Worm (Caenorhabditis elegans) whole organism, early embryonic: ENCODE data around the gene tlk-1.

Source experiments
- B0310.2 ChIP-seq: sonication (generic microtip); optimal IDR thresholded peaks from 2 replicates; lab custom pipeline; 2016; ENCODE audit warnings: mild to moderate bottlenecking, missing genetic modification characterization, missing compliant biosample characterization
- F13C5.2 ChIP-seq: sonication (generic microtip); optimal IDR thresholded peaks from 2 replicates; lab custom pipeline; 2017; ENCODE audit warnings: mild to moderate bottlenecking, missing genetic modification characterization, inconsistent platforms, missing compliant biosample characterization
- aly-1 ChIP-seq: sonication (generic microtip); optimal IDR thresholded peaks from 2 replicates; lab custom pipeline; 2016; ENCODE audit warnings: missing genetic modification characterization, missing compliant biosample characterization
- ama-1 ChIP-seq: fragments of 150-350 bp; optimal IDR thresholded peaks from 2 replicates; lab custom pipeline; 2014
- ceh-13 ChIP-seq: fragments of 200-800 bp; sonication (Bioruptor generic); optimal IDR thresholded peaks from 2 replicates; lab custom pipeline; 2018; ENCODE audit warnings: mild to moderate bottlenecking, missing genetic modification characterization, missing compliant biosample characterization
- ceh-36 ChIP-seq: sonication (generic microtip); optimal IDR thresholded peaks from 2 replicates; lab custom pipeline; 2016; ENCODE audit warnings: missing genetic modification characterization, inconsistent platforms, missing compliant biosample characterization
- ets-7 ChIP-seq: sonication (generic microtip); optimal IDR thresholded peaks from 2 replicates; lab custom pipeline; 2016; ENCODE audit warnings: missing genotype, missing genetic modification characterization, missing compliant biosample characterization
- flt-1 ChIP-seq: fragments of 200-800 bp; sonication (Bioruptor generic); IDR thresholded peaks from 2 replicates; pipeline ENCODE4 v1.3.6; 2022; ENCODE audit warnings: missing genetic modification characterization, missing compliant biosample characterization
- hmbx-1 ChIP-seq: sonication (generic microtip); optimal IDR thresholded peaks from 2 replicates; lab custom pipeline; 2016; ENCODE audit warnings: mild to moderate bottlenecking, missing genetic modification characterization, missing compliant biosample characterization
- hmg-4 ChIP-seq: fragments of 200-800 bp; sonication (Bioruptor generic); optimal IDR thresholded peaks from 2 replicates; lab custom pipeline; 2018; ENCODE audit warnings: mild to moderate bottlenecking, missing genetic modification characterization, missing compliant biosample characterization
- hnd-1 ChIP-seq: sonication (generic microtip); optimal IDR thresholded peaks from 2 replicates; lab custom pipeline; 2016; ENCODE audit warnings: missing genetic modification characterization, missing compliant biosample characterization
- pes-1 ChIP-seq: fragments of 200-800 bp; sonication (Bioruptor generic); IDR thresholded peaks from 2 replicates; pipeline ENCODE4 v1.3.6; 2022; ENCODE audit warnings: missing genetic modification reagents, missing genetic modification characterization, missing compliant biosample characterization
- scrt-1 ChIP-seq: fragments of 200-800 bp; sonication (Bioruptor generic); IDR thresholded peaks from 2 replicates; pipeline ENCODE4 v1.3.6; 2022; ENCODE audit warnings: missing genetic modification characterization, missing compliant biosample characterization
- sea-1 ChIP-seq: fragments of 200-800 bp; sonication (Bioruptor generic); conservative IDR thresholded peaks from 2 replicates; pipeline ENCODE4 v1.3.6; 2022; ENCODE audit warnings: missing genetic modification characterization, missing compliant biosample characterization
- tbx-11 ChIP-seq: fragments of 200-800 bp; sonication (Bioruptor generic); IDR thresholded peaks from 2 replicates; pipeline ENCODE4 v1.3.6; 2022; ENCODE audit warnings: missing genetic modification characterization, missing compliant biosample characterization
- tbx-37 ChIP-seq: fragments of 200-800 bp; sonication (Bioruptor generic); conservative IDR thresholded peaks from 2 replicates; pipeline ENCODE4 v1.3.6; 2022; ENCODE audit warnings: missing genetic modification reagents, missing genetic modification characterization, missing compliant biosample characterization
- tra-4 ChIP-seq: sonication (generic microtip); optimal IDR thresholded peaks from 2 replicates; lab custom pipeline; 2017; ENCODE audit warnings: missing genetic modification characterization, missing compliant biosample characterization

Gene tlk-1

DNA sequence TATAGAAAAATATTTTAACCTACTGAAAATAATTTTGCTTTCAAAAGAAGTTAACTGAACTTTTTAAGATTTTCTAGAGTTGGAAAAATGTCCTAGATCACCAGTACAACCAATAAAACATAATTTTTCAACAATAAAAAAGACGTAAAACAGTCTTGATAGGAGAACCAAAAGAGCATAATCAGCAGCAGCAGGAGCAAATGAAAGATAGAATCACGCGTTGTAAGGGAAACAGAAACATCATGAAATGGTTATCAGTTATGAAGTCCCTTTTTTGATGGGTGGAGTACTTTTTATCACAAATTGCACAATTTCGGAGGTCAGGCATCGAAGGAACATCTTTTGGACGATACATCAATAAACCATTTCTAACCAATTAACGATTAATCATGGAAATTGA lies 22.3 kb downstream of the tlk-1 start:
- TF ChIP-seq sea-1 (GFP tag; lab: Robert Waterston, UW) (no peak), tbx-11 (GFP tag; lab: Robert Waterston, UW) (no peak), tbx-37 (no peak)

DNA sequence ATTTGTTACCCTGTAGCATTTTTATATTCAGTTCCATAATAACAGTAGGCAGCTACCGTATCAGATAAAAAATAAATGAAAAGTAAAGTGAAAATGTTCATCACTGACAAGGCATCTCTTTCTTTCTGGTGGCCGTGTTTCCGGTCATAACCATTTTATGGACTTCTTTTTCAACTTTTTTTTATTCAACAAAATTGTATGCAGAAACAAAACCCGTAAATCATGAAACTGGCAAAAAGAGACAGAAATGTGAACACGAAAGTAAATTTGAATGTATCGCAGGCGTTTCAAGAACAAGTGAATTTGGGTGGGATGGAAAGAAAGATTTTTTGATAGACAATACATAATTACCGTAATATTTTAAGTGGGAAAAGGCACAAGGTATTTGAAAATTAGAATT lies 25.4 kb downstream of the tlk-1 start, which contains the start of gene clec-162:
Gene clec-162, minus strand, starts transcription at position 101 of the 400 bp plus-strand sequence.
- TF ChIP-seq hnd-1 (tag; lab: Kevin White, UChicago) = no peak
- TF ChIP-seq tra-4 = no peak
- TF ChIP-seq hmg-4 = no peak
- TF ChIP-seq ets-7 (tag; lab: Kevin White, UChicago) = no peak
- TF ChIP-seq pes-1 (GFP tag; lab: Robert Waterston, UW) = no peak
- TF ChIP-seq tbx-11 (GFP tag; lab: Robert Waterston, UW) = no peak
- TF ChIP-seq B0310.2 = no peak
- no peak for TF ChIP-seq ama-1 (lab: Kevin White, UChicago)
- no peak for TF ChIP-seq sea-1 (GFP tag; lab: Robert Waterston, UW)
- no peak for TF ChIP-seq F13C5.2 (tag; lab: Kevin White, UChicago)
- no peak for TF ChIP-seq aly-1
- TF ChIP-seq hmbx-1 (tag; lab: Kevin White, UChicago) = no peak
- TF ChIP-seq scrt-1 = no peak
- TF ChIP-seq tbx-37 = no peak

DNA sequence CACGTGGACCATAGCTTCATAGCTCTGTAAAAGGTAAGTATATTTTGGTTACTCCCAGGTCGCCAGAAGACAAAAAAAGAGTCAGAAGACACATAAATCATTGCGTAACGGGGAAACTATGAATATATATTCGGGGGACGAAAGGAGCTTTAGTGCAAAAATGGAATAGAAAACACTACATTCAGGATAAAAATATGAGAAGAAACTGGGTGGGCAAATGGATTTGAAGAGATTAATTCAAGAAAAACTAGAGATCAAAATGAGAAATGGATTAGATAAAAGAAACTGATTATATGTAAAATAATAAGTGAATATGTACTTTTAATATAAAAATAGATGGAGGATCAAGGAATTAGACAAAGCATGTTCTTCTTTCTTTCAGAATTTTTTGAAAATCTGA lies 27.8 kb downstream of the tlk-1 start, which contains the start of gene C07A9.12:
Gene C07A9.12, minus strand, starts transcription at position 101 of the 400 bp plus-strand sequence.
- TF ChIP-seq tra-4 (no peak), flt-1 (GFP tag; lab: Robert Waterston, UW) (no peak), ets-7 (tag; lab: Kevin White, UChicago) (no peak), hmg-4 (no peak), aly-1 (no peak), tbx-37 (no peak), pes-1 (GFP tag; lab: Robert Waterston, UW) (no peak), ama-1 (lab: Kevin White, UChicago) (no peak), scrt-1 (no peak), sea-1 (GFP tag; lab: Robert Waterston, UW) (no peak), tbx-11 (GFP tag; lab: Robert Waterston, UW) (no peak), F13C5.2 (tag; lab: Kevin White, UChicago) (no peak), ceh-36 (no peak), B0310.2 (no peak), hmbx-1 (tag; lab: Kevin White, UChicago) (no peak), ceh-13 (GFP tag; lab: Kevin White, UChicago) (no peak), hnd-1 (tag; lab: Kevin White, UChicago) (no peak)

DNA sequence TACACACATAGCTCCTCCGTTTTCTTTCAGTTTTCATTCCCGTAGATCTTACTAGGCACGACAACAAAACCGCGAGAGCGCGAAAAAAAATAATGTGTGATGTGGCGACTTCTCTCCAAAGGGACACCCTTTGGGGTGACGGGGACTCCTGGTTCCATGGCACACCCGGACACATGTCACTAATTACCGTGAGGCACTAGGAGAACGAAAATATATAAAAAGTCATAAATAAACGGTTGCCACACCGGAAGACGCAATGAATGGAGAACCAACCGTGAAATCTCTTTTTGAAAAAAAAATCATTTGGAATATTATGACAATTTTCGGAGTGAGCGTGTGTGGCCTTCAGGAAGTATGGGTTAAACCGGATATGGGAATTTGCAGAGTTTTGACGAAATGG lies 30.7 kb downstream of the tlk-1 start:
- TF ChIP-seq hnd-1 (tag; lab: Kevin White, UChicago) = no peak
- no peak for TF ChIP-seq tbx-11 (GFP tag; lab: Robert Waterston, UW)
- TF ChIP-seq hmbx-1 (tag; lab: Kevin White, UChicago) = no peak
- no peak for TF ChIP-seq sea-1 (GFP tag; lab: Robert Waterston, UW)
- no peak for TF ChIP-seq tbx-37

DNA sequence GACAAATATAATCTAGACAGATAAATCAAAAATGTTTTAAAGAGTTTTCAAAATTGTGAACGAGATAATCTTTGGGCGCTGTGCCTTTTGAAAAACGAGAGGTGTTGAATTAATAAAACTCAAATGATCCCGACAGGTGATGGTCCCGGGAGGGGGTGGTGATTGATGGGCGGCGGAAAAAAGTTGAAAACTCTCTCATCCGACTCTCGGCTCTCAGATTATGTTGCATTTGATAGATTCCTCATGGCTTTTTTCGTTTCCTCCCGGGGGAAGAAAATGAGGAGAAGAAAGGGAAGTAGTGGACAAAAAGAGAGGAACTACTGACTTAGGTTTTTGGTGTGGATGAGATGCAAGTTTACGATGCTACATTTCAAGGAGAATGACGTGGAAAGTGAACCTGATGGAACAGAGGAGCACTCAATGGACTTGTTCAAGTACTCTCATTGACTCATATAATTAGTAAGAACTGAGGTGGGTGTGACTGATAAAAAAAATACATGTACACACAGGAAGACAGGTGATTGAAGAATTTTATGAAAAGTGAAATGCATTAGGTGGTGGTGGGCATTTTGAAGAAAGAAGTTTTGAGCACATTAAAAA lies 31.7 kb downstream of the tlk-1 start:
- TF ChIP-seq B0310.2 = no peak
- no peak for TF ChIP-seq tbx-11 (GFP tag; lab: Robert Waterston, UW)
- no peak for TF ChIP-seq F13C5.2 (tag; lab: Kevin White, UChicago)
- no peak for TF ChIP-seq hmg-4
- no peak for TF ChIP-seq pes-1 (GFP tag; lab: Robert Waterston, UW)
- no peak for TF ChIP-seq ets-7 (tag; lab: Kevin White, UChicago)
- no peak for TF ChIP-seq scrt-1
- TF ChIP-seq ceh-36 = no peak
- TF ChIP-seq tra-4 = no peak
- TF ChIP-seq aly-1 = no peak
- no peak for TF ChIP-seq hmbx-1 (tag; lab: Kevin White, UChicago)
- no peak for TF ChIP-seq ceh-13 (GFP tag; lab: Kevin White, UChicago)
- TF ChIP-seq tbx-37 = no peak
- TF ChIP-seq sea-1 (GFP tag; lab: Robert Waterston, UW) = no peak
- no peak for TF ChIP-seq ama-1 (lab: Kevin White, UChicago)
- TF ChIP-seq flt-1 (GFP tag; lab: Robert Waterston, UW) = no peak
- no peak for TF ChIP-seq hnd-1 (tag; lab: Kevin White, UChicago)

DNA sequence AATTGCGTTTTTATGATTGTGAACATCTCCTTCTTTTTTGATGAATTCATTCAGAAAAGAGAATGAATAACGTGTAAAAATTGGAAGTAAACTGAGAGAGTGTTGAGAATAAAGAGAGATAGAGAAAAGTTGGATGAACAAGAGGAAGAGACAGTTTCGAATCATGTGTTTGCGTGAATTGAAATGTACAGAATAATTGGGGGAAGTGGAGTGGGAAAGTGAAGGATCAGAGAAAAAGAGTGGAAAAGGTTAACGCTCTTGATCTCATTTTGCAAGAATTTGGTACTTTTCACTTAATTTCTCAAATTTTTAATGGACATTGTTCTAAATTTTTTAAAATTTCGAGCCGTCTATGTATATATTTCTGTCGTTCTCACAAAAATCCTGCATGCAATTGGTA lies 33.7 kb downstream of the tlk-1 start:
- TF ChIP-seq sea-1 (GFP tag; lab: Robert Waterston, UW) (no peak), F13C5.2 (tag; lab: Kevin White, UChicago) (no peak), hnd-1 (tag; lab: Kevin White, UChicago) (no peak), hmg-4 (no peak), aly-1 (no peak), tra-4 (no peak), ceh-36 (no peak), ceh-13 (GFP tag; lab: Kevin White, UChicago) (no peak), B0310.2 (no peak), tbx-37 (no peak), tbx-11 (GFP tag; lab: Robert Waterston, UW) (no peak), ets-7 (tag; lab: Kevin White, UChicago) (no peak)

DNA sequence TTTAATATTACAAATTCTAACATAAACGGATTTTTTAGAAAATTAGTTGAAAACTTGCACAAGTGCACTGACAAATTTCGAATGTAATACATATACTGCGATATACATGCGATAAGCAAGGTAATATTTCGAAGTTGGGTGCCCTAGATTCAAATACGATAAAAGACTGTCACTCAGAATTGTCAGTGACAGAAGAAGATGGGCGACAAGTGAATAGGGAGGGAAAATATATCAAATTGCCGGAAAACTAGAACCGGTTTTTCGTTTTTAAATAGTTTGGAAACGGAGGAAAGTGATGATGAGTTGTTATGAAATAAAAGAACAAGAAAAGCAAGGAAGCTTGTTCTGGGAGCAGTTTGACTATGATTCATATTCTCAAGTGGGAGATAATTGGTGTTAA lies 34.4 kb downstream of the tlk-1 start:
- TF ChIP-seq hmbx-1 (tag; lab: Kevin White, UChicago) (no peak), sea-1 (GFP tag; lab: Robert Waterston, UW) (no peak), scrt-1 (no peak), ama-1 (lab: Kevin White, UChicago) (no peak), ets-7 (tag; lab: Kevin White, UChicago) (no peak), hnd-1 (tag; lab: Kevin White, UChicago) (no peak), hmg-4 (no peak), ceh-36 (no peak)

DNA sequence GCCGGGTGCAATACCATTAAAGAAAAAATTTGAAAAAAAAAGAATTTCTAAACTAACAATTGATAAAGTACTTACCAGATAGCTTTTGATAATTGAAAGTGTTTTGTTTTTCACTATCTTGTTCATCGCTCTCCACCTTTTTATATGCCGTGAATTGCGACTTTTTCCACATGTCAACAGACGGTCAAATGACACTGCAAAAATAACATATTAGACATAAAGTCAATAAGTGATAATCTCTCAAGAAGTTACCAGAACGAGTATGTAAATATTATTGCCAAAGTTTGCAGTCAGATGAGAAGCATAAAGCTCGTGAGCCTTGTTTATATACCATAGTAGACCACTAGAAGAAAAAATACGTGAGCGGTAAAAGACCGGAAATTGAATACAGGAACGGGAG lies 36.2 kb downstream of the tlk-1 start, which contains the start of gene dao-6:
Gene dao-6, minus strand, starts transcription at position 345 of the 400 bp plus-strand sequence.
- no peak for TF ChIP-seq sea-1 (GFP tag; lab: Robert Waterston, UW)
- TF ChIP-seq ceh-36 = no peak
- no peak for TF ChIP-seq ets-7 (tag; lab: Kevin White, UChicago)
- TF ChIP-seq ama-1 (lab: Kevin White, UChicago) = no peak
- no peak for TF ChIP-seq hmbx-1 (tag; lab: Kevin White, UChicago)
- no peak for TF ChIP-seq scrt-1
- TF ChIP-seq flt-1 (GFP tag; lab: Robert Waterston, UW) = no peak
- TF ChIP-seq hmg-4 = no peak
- TF ChIP-seq pes-1 (GFP tag; lab: Robert Waterston, UW) = no peak
- no peak for TF ChIP-seq tbx-37
- TF ChIP-seq ceh-13 (GFP tag; lab: Kevin White, UChicago) = no peak
- TF ChIP-seq aly-1 = no peak
- TF ChIP-seq tra-4 = no peak
- TF ChIP-seq F13C5.2 (tag; lab: Kevin White, UChicago) = no peak
